Fruit fly (Drosophila melanogaster): ENCODE results near the gene CG13078.

CG13078 gene

DNA sequence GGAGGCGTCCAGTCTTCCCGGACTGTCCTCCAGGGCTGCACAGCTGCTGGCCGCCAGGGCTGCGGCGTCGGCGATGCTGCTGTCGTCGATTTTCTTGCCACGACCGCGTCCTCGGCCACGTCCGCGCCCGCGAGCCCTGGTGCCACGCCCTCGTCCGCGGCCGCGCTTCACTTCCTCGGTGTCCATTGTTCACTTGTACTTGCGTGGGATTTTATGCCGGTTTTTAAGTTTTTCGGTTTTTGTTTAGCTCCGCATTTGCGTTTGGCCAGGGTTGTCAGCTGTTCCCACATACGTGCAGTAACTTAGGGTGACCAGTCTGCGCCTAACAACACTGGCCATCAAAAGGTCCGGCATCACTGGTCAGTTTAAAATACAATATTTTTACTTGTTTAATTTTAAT lies 18.5 kb downstream of the CG13078 start, which contains the start of gene Hakai (continued):
- TF ChIP-seq Pdp1 (GFP tag; optimal IDR thresholded peaks at IDR 0.05) = peak; percentile 59 to 70
- peak; percentile 11 for TF ChIP-seq CG10209 (GFP tag; optimal IDR thresholded peaks at IDR 0.05)
- TF ChIP-seq sima (GFP tag; optimal IDR thresholded peaks at IDR 0.05) = peak; percentile 22
- TF ChIP-seq bbx (GFP tag; IDR thresholded peaks at IDR 0.05; ENCODE audit: partially characterized antibody) = 0 out of 2 replicates have a peak, but pooled peaks have one; percentile 33
- peak; percentile 52 for TF ChIP-seq ERR (GFP tag; optimal IDR thresholded peaks at IDR 0.05)
- peak; percentile 73 for TF ChIP-seq Six4 (GFP tag; optimal IDR thresholded peaks at IDR 0.05)
- TF ChIP-seq vfl (GFP tag; optimal IDR thresholded peaks at IDR 0.05) = peak; percentile 25
- peak; percentile 44 for TF ChIP-seq grau (tag; optimal IDR thresholded peaks at IDR 0.05)
- TF ChIP-seq CG14014 (GFP tag; IDR thresholded peaks at IDR 0.05) = peak; percentile 61; the same call in 1 of the 2 replicates
- no peak for TF ChIP-seq odd (GFP tag; optimal IDR thresholded peaks at IDR 0.05)
- TF ChIP-seq stwl (tag; optimal IDR thresholded peaks at IDR 0.05) = peak; percentile 82
- TF ChIP-seq CG4617 (GFP tag; optimal IDR thresholded peaks at IDR 0.05; ENCODE audit: borderline replicate concordance) = peak; percentile 93
- TF ChIP-seq CG11723 (GFP tag; optimal IDR thresholded peaks at IDR 0.05) = peak; percentile 1
- peak; percentile 24 for TF ChIP-seq Fer2 (tag; optimal IDR thresholded peaks at IDR 0.05)
- TF ChIP-seq Dref (GFP tag; IDR thresholded peaks at IDR 0.05) = peak; percentile 48
- TF ChIP-seq Hr39 (optimal IDR thresholded peaks at IDR 0.05) = peak; percentile 100
- TF ChIP-seq D (optimal IDR thresholded peaks at IDR 0.05) = no peak
- TF ChIP-seq D (GFP tag; optimal IDR thresholded peaks at IDR 0.05) = peak; percentile 1
- 0 out of 2 replicates have a peak, but pooled peaks have one; percentile 31 for TF ChIP-seq E2f1 (GFP tag; IDR thresholded peaks at IDR 0.05)
- no peak for TF ChIP-seq prd (optimal IDR thresholded peaks at IDR 0.05)
- peak; percentile 68 for TF ChIP-seq prd (GFP tag; IDR thresholded peaks at IDR 0.05)
- TF ChIP-seq ase (GFP tag; IDR thresholded peaks at IDR 0.05) = no peak
- TF ChIP-seq CG17186 (GFP tag; optimal IDR thresholded peaks at IDR 0.05) = peak; percentile 79
- no peak for TF ChIP-seq B-H1 (GFP tag; IDR thresholded peaks at IDR 0.05)
- TF ChIP-seq al (GFP tag; IDR thresholded peaks at IDR 0.05) = peak; percentile 55; the same call in 1 of the 2 replicates
- TF ChIP-seq trem (tag; optimal IDR thresholded peaks at IDR 0.05) = peak; percentile 70
- TF ChIP-seq CG3281 (GFP tag; optimal IDR thresholded peaks at IDR 0.05) = peak; percentile 73
- TF ChIP-seq HLH4C (GFP tag; IDR thresholded peaks at IDR 0.05; ENCODE audit: partially characterized antibody) = 0 out of 3 replicates have a peak, but pooled peaks have one; percentile 38
- peak; percentile 56 for TF ChIP-seq tx (GFP tag; optimal IDR thresholded peaks at IDR 0.05)
- peak; percentile 83 for TF ChIP-seq CG9932 (GFP tag; IDR thresholded peaks at IDR 0.05)
- TF ChIP-seq knrl (GFP tag; IDR thresholded peaks at IDR 0.05; ENCODE audit: partially characterized antibody) = peak; percentile 32; the same call in 1 of the 3 replicates
- no peak for TF ChIP-seq Gsc (GFP tag; IDR thresholded peaks at IDR 0.05)
- TF ChIP-seq Bdp1 (GFP tag; optimal IDR thresholded peaks at IDR 0.05) = peak; percentile 58
- TF ChIP-seq NfI (GFP tag; optimal IDR thresholded peaks at IDR 0.05) = peak; percentile 2
- no peak for TF ChIP-seq CG16779 (GFP tag; IDR thresholded peaks at IDR 0.05)
- peak; percentile 33 for TF ChIP-seq CG30020 (tag; optimal IDR thresholded peaks at IDR 0.05)
- TF ChIP-seq CG30403 (GFP tag; optimal IDR thresholded peaks at IDR 0.05) = peak; percentile 77
- peak; percentile 45 for TF ChIP-seq p53 (GFP tag; optimal IDR thresholded peaks at IDR 0.05)
- TF ChIP-seq Nf-YC (tag; optimal IDR thresholded peaks at IDR 0.05) = peak; percentile 47
- no peak for TF ChIP-seq sr (GFP tag; IDR thresholded peaks at IDR 0.05)
- peak; percentile 12 for TF ChIP-seq en (GFP tag; optimal IDR thresholded peaks at IDR 0.05)
- no peak for TF ChIP-seq insv (GFP tag; optimal IDR thresholded peaks at IDR 0.05)
- peak; percentile 5 for TF ChIP-seq maf-S (GFP tag; optimal IDR thresholded peaks at IDR 0.05)
- peak; percentile 37 for TF ChIP-seq gro (GFP tag; optimal IDR thresholded peaks at IDR 0.05)
- TF ChIP-seq Dp (GFP tag; optimal IDR thresholded peaks at IDR 0.05) = peak; percentile 73
- peak; percentile 26 for TF ChIP-seq caup (GFP tag; optimal IDR thresholded peaks at IDR 0.05; ENCODE audit: severe bottlenecking)
- TF ChIP-seq mirr (GFP tag; optimal IDR thresholded peaks at IDR 0.05) = no peak
- peak; percentile 12; the same call in 1 of the 2 replicates for TF ChIP-seq CG1024 (GFP tag; IDR thresholded peaks at IDR 0.05)
- peak; percentile 50 for TF ChIP-seq CG13123 (GFP tag; optimal IDR thresholded peaks at IDR 0.05)
- no peak for TF ChIP-seq rib (GFP tag; IDR thresholded peaks at IDR 0.05)
- 0 out of 3 replicates have a peak, but pooled peaks have one; percentile 32 for TF ChIP-seq CG7963 (GFP tag; IDR thresholded peaks at IDR 0.05; ENCODE audit: partially characterized antibody)
